Fruit fly (Drosophila melanogaster) whole organism, adult: ENCODE data around the gene Gr36c.

Experiments used
- CG7045 ChIP-seq: fragments of 200-800 bp; sonication (Bioruptor generic); optimal IDR thresholded peaks from 2 replicates; lab custom pipeline; 2017; ENCODE audit warnings: missing biosample characterization, mild to moderate bottlenecking, missing genetic modification characterization
- Clk ChIP-seq: fragments of 200-800 bp; sonication (Bioruptor generic); optimal IDR thresholded peaks from 2 replicates; lab custom pipeline; 2017; ENCODE audit warnings: missing biosample characterization, missing genetic modification characterization
- Crg-1 ChIP-seq: fragments of 200-800 bp; sonication (Bioruptor generic); optimal IDR thresholded peaks from 2 replicates; lab custom pipeline; 2016; ENCODE audit warnings: missing biosample characterization, missing genetic modification characterization
- toe ChIP-seq: fragments of 200-800 bp; sonication (Bioruptor generic); optimal IDR thresholded peaks from 2 replicates; lab custom pipeline; 2016; ENCODE audit warnings: missing biosample characterization, missing genetic modification characterization

dm6 chr2L:17195197-17195596 lies 15.1 kb downstream of the Gr36c start:
- TF ChIP-seq Clk, result no peak
- TF ChIP-seq toe (GFP tag; lab: Kevin White, UChicago), result no peak
- TF ChIP-seq Crg-1 (GFP tag; lab: Kevin White, UChicago), result no peak
- TF ChIP-seq CG7045 (GFP tag; lab: Kevin White, UChicago), result no peak
